Worm (Caenorhabditis elegans) whole organism, mixed stage, embryonic: ENCODE data around the gene C34B4.4.

Source experiments
- M03D4.4 ChIP-seq: sonication (generic microtip); optimal IDR thresholded peaks from 2 replicates; lab custom pipeline; 2017; ENCODE audit warnings: mild to moderate bottlenecking, missing genetic modification characterization, missing compliant biosample characterization
- bed-3 ChIP-seq: fragments of 200-800 bp; sonication (Bioruptor generic); optimal IDR thresholded peaks from 3 replicates; lab custom pipeline; 2018; ENCODE audit warnings: mild to moderate bottlenecking, missing genetic modification characterization, moderate library complexity, missing compliant biosample characterization
- ceh-43 ChIP-seq: fragments of 200-800 bp; sonication (Bioruptor generic); optimal IDR thresholded peaks from 2 replicates; lab custom pipeline; 2018; ENCODE audit warnings: mild to moderate bottlenecking, missing genetic modification characterization, moderate library complexity, missing compliant biosample characterization
- ces-1 ChIP-seq: fragments of 150-350 bp; optimal IDR thresholded peaks from 2 replicates; lab custom pipeline; 2014; ENCODE audit warnings: missing biosample characterization, missing genetic modification reagents, missing genetic modification characterization
- cnd-1 ChIP-seq: fragments of 200-800 bp; sonication (Bioruptor generic); optimal IDR thresholded peaks from 2 replicates; lab custom pipeline; 2018; ENCODE audit warnings: mild to moderate bottlenecking, missing genetic modification characterization, missing compliant biosample characterization
- drap-1 ChIP-seq: fragments of 200-800 bp; sonication (Bioruptor generic); optimal IDR thresholded peaks from 3 replicates; lab custom pipeline; 2018; ENCODE audit warnings: mild to moderate bottlenecking, missing genetic modification characterization, missing compliant biosample characterization
- elt-1 ChIP-seq: sonication (generic microtip); optimal IDR thresholded peaks from 2 replicates; lab custom pipeline; 2017; ENCODE audit warnings: missing genetic modification characterization, mild to moderate bottlenecking, missing compliant biosample characterization, antibody characterized with exemption, moderate library complexity, borderline replicate concordance; ENCODE audit not compliant: insufficient read depth
- elt-3 ChIP-seq: fragments of 150-350 bp; optimal IDR thresholded peaks from 2 replicates; lab custom pipeline; 2014; ENCODE audit warnings: missing biosample characterization, missing genetic modification characterization
- flh-1 ChIP-seq: fragments of 200-800 bp; sonication (Bioruptor generic); optimal IDR thresholded peaks from 2 replicates; lab custom pipeline; 2018; ENCODE audit warnings: mild to moderate bottlenecking, missing genetic modification characterization, moderate library complexity, missing compliant biosample characterization
- ham-2 ChIP-seq: fragments of 200-800 bp; sonication (Bioruptor generic); optimal IDR thresholded peaks from 2 replicates; lab custom pipeline; 2018; ENCODE audit warnings: mild to moderate bottlenecking, missing genetic modification characterization, missing compliant biosample characterization
- lin-13 ChIP-seq: fragments of 150-350 bp; optimal IDR thresholded peaks from 2 replicates; lab custom pipeline; 2014; ENCODE audit warnings: missing biosample characterization, missing genetic modification characterization
- lin-32 ChIP-seq: fragments of 200-800 bp; sonication (Bioruptor generic); optimal IDR thresholded peaks from 2 replicates; lab custom pipeline; 2018; ENCODE audit warnings: mild to moderate bottlenecking, missing genetic modification characterization, missing compliant biosample characterization
- mab-5 ChIP-seq: fragments of 150-350 bp; optimal IDR thresholded peaks from 2 replicates; lab custom pipeline; 2014; ENCODE audit warnings: missing biosample characterization, missing genetic modification characterization
- mep-1 ChIP-seq: fragments of 150-350 bp; optimal IDR thresholded peaks from 2 replicates; lab custom pipeline; 2017; ENCODE audit warnings: missing biosample characterization, missing genetic modification reagents, missing genetic modification characterization, inconsistent platforms
- mls-2 ChIP-seq: sonication (generic microtip); optimal IDR thresholded peaks from 2 replicates; lab custom pipeline; 2016; ENCODE audit warnings: mild to moderate bottlenecking, missing genetic modification characterization, moderate library complexity, missing compliant biosample characterization
- nhr-12 ChIP-seq: fragments of 150-350 bp; optimal IDR thresholded peaks from 2 replicates; lab custom pipeline; 2014; ENCODE audit warnings: missing biosample characterization, missing genetic modification characterization
- nhr-76 ChIP-seq: sonication (generic microtip); optimal IDR thresholded peaks from 2 replicates; lab custom pipeline; 2017; ENCODE audit warnings: missing biosample characterization, missing genetic modification characterization
- pha-4 ChIP-seq: fragments of 150-350 bp; optimal IDR thresholded peaks from 2 replicates; lab custom pipeline; 2018; ENCODE audit warnings: missing biosample characterization, missing genetic modification reagents, missing genetic modification characterization
- snpc-4 ChIP-seq: fragments of 150-350 bp; optimal IDR thresholded peaks from 2 replicates; lab custom pipeline; 2014; ENCODE audit warnings: missing biosample characterization, missing genetic modification characterization
- tbx-8 ChIP-seq: fragments of 200-800 bp; sonication (Bioruptor generic); optimal IDR thresholded peaks from 2 replicates; lab custom pipeline; 2018; ENCODE audit warnings: mild to moderate bottlenecking, missing genetic modification characterization, moderate library complexity, missing compliant biosample characterization
- unc-120 ChIP-seq: sonication (generic microtip); optimal IDR thresholded peaks from 2 replicates; lab custom pipeline; 2017; ENCODE audit warnings: missing genetic modification characterization, missing compliant biosample characterization; ENCODE audit not compliant: poor library complexity, severe bottlenecking
- unc-39 ChIP-seq: fragments of 150-350 bp; optimal IDR thresholded peaks from 2 replicates; lab custom pipeline; 2014; ENCODE audit warnings: missing biosample characterization, missing genetic modification characterization
- unc-62 ChIP-seq: fragments of 150-350 bp; optimal IDR thresholded peaks from 2 replicates; lab custom pipeline; 2014; ENCODE audit warnings: missing biosample characterization, missing genetic modification reagents, missing genetic modification characterization
- zip-8 ChIP-seq: fragments of 150-350 bp; optimal IDR thresholded peaks from 2 replicates; lab custom pipeline; 2014; ENCODE audit warnings: missing biosample characterization, missing genetic modification characterization
- ztf-11 ChIP-seq: fragments of 150-350 bp; optimal IDR thresholded peaks from 2 replicates; lab custom pipeline; 2014; ENCODE audit warnings: missing biosample characterization, missing genetic modification characterization

C34B4.4 gene

DNA sequence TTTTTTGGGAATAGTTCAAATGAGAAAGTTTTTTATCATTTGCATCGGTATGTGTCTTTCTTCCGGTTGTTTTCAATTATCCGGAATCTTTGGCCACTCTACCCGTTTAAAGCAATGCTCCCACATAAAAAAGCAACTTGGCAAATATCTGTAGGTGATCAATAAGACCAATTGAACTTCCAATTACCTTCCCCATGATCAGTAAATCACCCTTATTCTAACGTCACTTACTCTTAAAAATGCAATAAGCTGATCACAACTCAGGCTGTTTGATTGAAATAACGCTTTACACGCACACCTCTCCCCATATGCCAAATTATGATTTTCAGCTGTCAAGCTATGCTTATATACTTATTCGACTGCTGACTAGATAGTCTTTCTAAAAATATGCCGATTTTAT, 5.4 kb downstream of the C34B4.4 start, which contains the start of gene C34B4.5:
TSS of gene C34B4.5 (plus strand) at position 301 of the 400 bp plus-strand sequence.
- TF ChIP-seq mab-5 (tag; lab: Kevin White, UChicago), result no peak
- no peak for TF ChIP-seq tbx-8 (GFP tag; lab: Kevin White, UChicago)

DNA sequence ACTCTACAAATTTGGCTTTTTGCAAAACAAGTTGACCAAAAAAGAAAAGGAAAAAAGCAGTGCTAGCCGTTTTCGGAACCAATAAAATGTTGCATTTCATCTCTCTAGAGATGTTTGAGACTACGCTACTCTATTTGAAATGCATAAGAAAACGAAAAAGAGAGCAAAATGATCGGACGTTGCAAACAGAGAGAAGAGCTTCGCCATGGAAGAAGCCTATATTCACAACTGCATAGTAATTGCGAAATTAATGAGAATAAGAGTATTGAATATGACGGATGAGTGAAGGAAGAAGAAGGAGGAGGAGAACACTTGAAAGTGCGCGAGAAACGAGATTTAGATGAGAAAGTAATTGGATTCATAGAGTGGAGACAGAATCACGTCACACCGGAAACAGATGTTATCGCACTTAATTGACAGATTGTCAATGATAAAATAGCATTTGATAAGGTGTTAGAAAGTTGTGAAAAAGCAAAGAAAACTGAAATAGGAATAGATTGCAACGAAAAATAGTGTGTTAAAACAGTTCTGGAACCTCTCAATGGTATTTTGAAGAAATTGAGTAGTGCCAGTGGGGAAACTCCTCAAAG, 15.7 kb downstream of the C34B4.4 start:
- TF ChIP-seq M03D4.4 (tag; lab: Kevin White, UChicago) (no peak), unc-62 (peak; percentile 89), elt-1 (peak; percentile 62), ces-1 (GFP tag; lab: Kevin White, UChicago) (peak; percentile 96)

DNA sequence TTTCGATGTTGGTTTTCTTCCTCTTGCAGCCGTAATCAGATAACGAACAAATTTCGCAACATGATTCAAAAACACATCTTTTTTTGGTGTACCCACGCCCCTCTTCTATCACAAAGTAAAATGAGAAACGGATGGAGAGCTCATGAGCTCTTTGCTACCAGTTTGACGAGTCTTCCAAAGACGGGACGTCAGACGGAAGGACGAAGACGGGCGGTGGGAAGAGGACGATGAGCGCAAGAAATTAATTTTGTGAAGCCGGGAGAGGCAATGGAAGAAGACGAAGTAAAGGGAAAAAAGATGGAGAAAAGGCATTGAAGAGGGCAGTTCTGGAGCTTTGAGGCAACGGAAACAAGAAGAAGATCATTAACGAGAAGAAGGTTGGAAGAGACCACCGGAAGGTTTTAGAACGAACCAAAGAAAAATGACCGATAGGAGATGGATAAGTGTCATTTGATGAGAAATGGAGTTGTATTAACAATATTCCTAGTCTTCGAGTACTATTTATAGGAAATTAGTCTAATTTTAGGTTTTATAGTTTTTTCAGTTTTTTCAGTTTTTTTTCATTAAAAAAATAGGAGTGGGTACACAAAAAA, 21.5 kb downstream of the C34B4.4 start:
- TF ChIP-seq ces-1 (GFP tag; lab: Kevin White, UChicago) (peak; percentile 68), mls-2 (tag; lab: Kevin White, UChicago) (no peak)
- TF ChIP-seq, all 35 proteins: peak for 1

DNA sequence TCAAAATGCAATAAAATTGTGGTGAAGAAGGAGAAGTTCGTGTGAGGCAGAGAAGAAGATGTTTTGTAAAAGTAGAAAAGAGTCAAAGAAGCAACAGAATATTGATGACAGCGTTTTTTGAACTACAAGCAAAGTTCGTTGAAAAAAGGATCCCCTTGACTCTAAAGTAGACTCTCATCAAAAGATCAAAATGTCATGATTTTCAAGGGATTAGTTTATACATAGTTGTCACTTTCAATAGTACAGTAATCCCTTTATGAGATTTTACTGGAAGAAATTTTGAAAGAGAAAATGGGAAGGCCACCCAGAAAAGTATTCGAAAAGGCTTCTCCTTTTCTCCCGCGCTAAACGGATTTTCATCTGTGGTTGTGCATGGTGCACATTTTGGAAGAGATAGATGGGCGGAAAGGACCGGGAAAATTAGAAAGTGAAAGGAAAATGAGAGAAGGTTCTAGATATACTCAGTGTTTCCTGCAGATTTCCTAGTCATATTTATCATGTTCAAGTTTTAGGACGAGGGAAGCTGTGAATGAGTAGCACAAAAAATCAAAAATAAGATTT, 22.8 kb downstream of the C34B4.4 start:
- no peak for TF ChIP-seq lin-32
- peak; percentile 97 for TF ChIP-seq ces-1 (GFP tag; lab: Kevin White, UChicago)

DNA sequence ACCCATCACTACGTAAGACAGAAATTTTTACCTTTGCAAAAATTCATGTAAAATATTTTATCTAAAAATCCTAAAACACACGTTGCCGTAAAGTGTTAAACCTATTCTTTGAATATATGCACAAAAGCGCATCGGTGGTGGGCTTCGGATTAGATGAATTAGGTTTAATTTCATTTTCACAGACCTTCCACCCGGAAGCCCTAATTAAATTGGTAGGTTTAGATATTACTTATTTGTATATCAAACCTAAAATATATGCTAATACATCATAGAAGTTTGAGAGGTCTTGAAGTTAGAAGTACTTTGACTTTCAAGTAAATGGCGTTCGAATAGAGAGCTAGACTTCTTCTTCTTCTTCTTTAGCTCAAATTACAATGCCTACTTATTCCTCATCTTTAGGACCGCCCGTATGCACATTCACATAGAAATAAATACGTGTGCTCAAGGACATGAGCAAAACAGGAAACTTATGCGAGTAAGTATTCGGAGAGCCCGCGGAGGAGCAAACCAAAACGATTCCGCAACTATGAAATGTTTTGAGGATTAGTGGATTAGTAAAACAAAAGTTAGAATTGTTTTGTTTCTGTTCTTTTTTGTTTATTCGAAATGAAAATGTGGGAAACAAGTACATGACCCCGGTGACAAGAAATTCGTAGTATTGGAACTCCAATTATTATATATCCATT, 24.5 kb downstream of the C34B4.4 start:
- no peak for TF ChIP-seq ztf-11
- peak; percentile 95 for TF ChIP-seq ces-1 (GFP tag; lab: Kevin White, UChicago)

DNA sequence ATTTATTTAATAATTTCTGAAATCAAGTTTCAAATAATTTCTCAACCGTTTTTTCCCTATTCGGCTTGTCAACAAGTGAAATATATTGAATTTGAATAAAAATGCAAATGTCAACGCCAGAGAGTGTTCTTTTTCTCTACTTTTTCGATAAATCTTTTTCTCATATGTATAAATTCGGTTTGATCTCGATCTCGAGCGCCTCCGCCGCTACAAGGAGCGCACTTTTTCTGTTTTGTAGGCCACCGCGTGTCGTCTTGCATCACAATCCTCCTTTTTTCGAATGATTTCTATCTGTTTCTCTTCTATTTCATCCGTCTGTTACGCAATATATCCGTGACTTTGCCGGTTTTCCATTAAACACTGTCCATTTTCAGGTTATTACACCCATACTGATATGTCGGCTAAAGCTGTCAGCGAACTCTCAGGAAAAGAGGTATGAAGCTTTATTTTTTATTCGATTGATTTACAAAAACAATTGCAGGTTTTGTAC, 26.0 kb downstream of the C34B4.4 start, which contains the start of gene acly-2:
TSS of gene acly-2 (plus strand) at position 375 of the 490 bp plus-strand sequence.
- TF ChIP-seq lin-13 (tag; lab: Kevin White, UChicago) (no peak), mab-5 (tag; lab: Kevin White, UChicago) (no peak), elt-1 (peak; percentile 25), unc-120 (tag; lab: Kevin White, UChicago) (no peak), tbx-8 (GFP tag; lab: Kevin White, UChicago) (no peak), zip-8 (tag; lab: Kevin White, UChicago) (peak; percentile 75), ham-2 (GFP tag; lab: Kevin White, UChicago) (peak; percentile 33), nhr-12 (no peak), ces-1 (GFP tag; lab: Kevin White, UChicago) (no peak), cnd-1 (tag; lab: Kevin White, UChicago) (no peak), nhr-76 (tag; lab: Kevin White, UChicago) (no peak), bed-3 (GFP tag; lab: Kevin White, UChicago) (no peak)
- TF ChIP-seq, all 35 proteins: peak for 3

DNA sequence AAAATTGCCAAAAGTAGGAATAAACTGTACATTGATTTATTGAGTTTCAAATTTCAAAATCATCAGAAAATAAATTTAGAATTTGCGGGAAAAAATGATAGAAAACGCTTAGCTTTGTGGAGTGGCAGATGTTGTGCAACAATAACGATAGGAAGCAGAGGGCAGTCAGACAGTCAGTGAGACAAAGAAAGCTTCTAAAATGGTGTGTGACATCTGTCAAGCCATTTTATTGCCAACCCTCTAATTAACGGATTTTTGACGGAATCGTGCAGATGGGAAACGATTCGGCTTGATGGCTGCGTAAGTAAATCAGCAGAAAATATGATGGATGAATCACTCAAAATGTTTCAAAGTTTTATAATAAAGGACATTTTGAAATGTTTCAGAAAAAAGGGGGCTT, 29.9 kb downstream of the C34B4.4 start, which contains the start of gene max-1:
TSS of gene max-1 (minus strand) at position 124 of the 400 bp plus-strand sequence.
- TF ChIP-seq snpc-4 (tag; lab: Kevin White, UChicago) (no peak), unc-39 (tag; lab: Kevin White, UChicago) (no peak), ztf-11 (no peak), mab-5 (tag; lab: Kevin White, UChicago) (no peak), cnd-1 (tag; lab: Kevin White, UChicago) (peak; percentile 73), lin-13 (tag; lab: Kevin White, UChicago) (no peak), tbx-8 (GFP tag; lab: Kevin White, UChicago) (no peak), elt-3 (no peak), nhr-76 (tag; lab: Kevin White, UChicago) (no peak), bed-3 (GFP tag; lab: Kevin White, UChicago) (no peak), drap-1 (GFP tag; lab: Kevin White, UChicago) (no peak), ceh-43 (GFP tag; lab: Kevin White, UChicago) (no peak), mep-1 (tag; lab: Kevin White, UChicago) (no peak), nhr-12 (no peak), zip-8 (tag; lab: Kevin White, UChicago) (no peak), pha-4 (no peak), ham-2 (GFP tag; lab: Kevin White, UChicago) (no peak), lin-32 (peak; percentile 91), unc-120 (tag; lab: Kevin White, UChicago) (no peak), ces-1 (GFP tag; lab: Kevin White, UChicago) (peak; percentile 9), unc-62 (peak; percentile 66), flh-1 (GFP tag; lab: Kevin White, UChicago) (no peak)
- TF ChIP-seq, all 35 proteins: peak for 4
